Worm (Caenorhabditis elegans) whole organism, L2 larva: ENCODE measurements around the gene F54C9.3.

Experiments used
- C34F6.9 ChIP-seq: fragments of 150-350 bp; optimal IDR thresholded peaks from 2 replicates; lab custom pipeline; 2014; ENCODE audit warnings: missing biosample characterization, missing genetic modification characterization
- F13H6.1 ChIP-seq: sonication (generic microtip); optimal IDR thresholded peaks from 2 replicates; lab custom pipeline; 2016; ENCODE audit warnings: missing genetic modification characterization, missing compliant biosample characterization
- R02D3.7 ChIP-seq: fragments of 150-350 bp; optimal IDR thresholded peaks from 2 replicates; lab custom pipeline; 2014; ENCODE audit warnings: missing biosample characterization, missing genetic modification characterization
- Y55F3AM.14 ChIP-seq: fragments of 200-800 bp; sonication (Bioruptor generic); optimal IDR thresholded peaks from 2 replicates; lab custom pipeline; 2018; ENCODE audit warnings: mild to moderate bottlenecking, missing genetic modification characterization, missing compliant biosample characterization
- ZK546.5 ChIP-seq: sonication (generic microtip); optimal IDR thresholded peaks from 2 replicates; lab custom pipeline; 2017; ENCODE audit warnings: missing biosample characterization, missing genetic modification characterization
- aly-2 ChIP-seq: fragments of 150-350 bp; optimal IDR thresholded peaks from 2 replicates; lab custom pipeline; 2014; ENCODE audit warnings: missing biosample characterization, missing genetic modification characterization
- ama-1 ChIP-seq: fragments of 150-350 bp; optimal IDR thresholded peaks from 2 replicates; lab custom pipeline; 2018; ENCODE audit warnings: inconsistent platforms
- blmp-1 ChIP-seq: sonication (generic microtip); optimal IDR thresholded peaks from 2 replicates; lab custom pipeline; 2017; ENCODE audit warnings: missing genetic modification characterization, mild to moderate bottlenecking, missing compliant biosample characterization, antibody characterized with exemption, moderate library complexity; ENCODE audit not compliant: insufficient read depth
- ceh-16 ChIP-seq: fragments of 150-350 bp; optimal IDR thresholded peaks from 2 replicates; lab custom pipeline; 2014; ENCODE audit warnings: missing biosample characterization, missing genetic modification characterization
- crh-2 ChIP-seq: sonication (generic microtip); optimal IDR thresholded peaks from 2 replicates; lab custom pipeline; 2017; ENCODE audit warnings: missing biosample characterization, missing genetic modification characterization
- dmd-4 ChIP-seq: sonication (generic microtip); optimal IDR thresholded peaks from 2 replicates; lab custom pipeline; 2017; ENCODE audit warnings: missing biosample characterization, missing genetic modification characterization
- egl-27 ChIP-seq: sonication (generic microtip); optimal IDR thresholded peaks from 3 replicates; lab custom pipeline; 2017; ENCODE audit warnings: missing biosample characterization, missing genetic modification reagents, missing genetic modification characterization
- elt-1 ChIP-seq: fragments of 150-350 bp; optimal IDR thresholded peaks from 2 replicates; lab custom pipeline; 2014; ENCODE audit warnings: missing biosample characterization, missing genetic modification characterization
- fos-1 ChIP-seq: fragments of 150-350 bp; optimal IDR thresholded peaks from 2 replicates; lab custom pipeline; 2014; ENCODE audit warnings: missing biosample characterization, missing genetic modification characterization
- gmeb-1 ChIP-seq: fragments of 150-350 bp; optimal IDR thresholded peaks from 2 replicates; lab custom pipeline; 2014; ENCODE audit warnings: missing biosample characterization, missing genetic modification characterization
- lin-11 ChIP-seq: fragments of 150-350 bp; sonication (generic microtip); optimal IDR thresholded peaks from 2 replicates; lab custom pipeline; 2014; ENCODE audit warnings: missing biosample characterization, missing genetic modification characterization, inconsistent platforms, mixed read lengths
- lin-13 ChIP-seq: fragments of 150-350 bp; optimal IDR thresholded peaks from 2 replicates; lab custom pipeline; 2014; ENCODE audit warnings: missing biosample characterization, missing genetic modification reagents, missing genetic modification characterization
- lin-39 ChIP-seq: fragments of 150-350 bp; optimal IDR thresholded peaks from 2 replicates; lab custom pipeline; 2014; ENCODE audit warnings: missing biosample characterization, missing genetic modification reagents, missing genetic modification characterization
- lsy-2 ChIP-seq, 2 experiments: fragments of 150-350 bp in 1 of 2; sonication (generic microtip) in 1 of 2; optimal IDR thresholded peaks; 2 replicates each; lab custom pipeline; 2014 to 2017; ENCODE audit warnings: missing biosample characterization in 2 of 2, missing genetic modification characterization in 2 of 2
- mab-5 ChIP-seq: fragments of 150-350 bp; optimal IDR thresholded peaks from 2 replicates; lab custom pipeline; 2014; ENCODE audit warnings: missing biosample characterization, missing genetic modification characterization
- mbf-1 ChIP-seq: sonication (generic microtip); optimal IDR thresholded peaks from 2 replicates; lab custom pipeline; 2017; ENCODE audit warnings: missing biosample characterization, missing genetic modification characterization
- mdl-1 ChIP-seq, 2 experiments: fragments of 150-350 bp in 1 of 2; sonication (generic microtip) in 1 of 2; optimal IDR thresholded peaks; 2 replicates each; lab custom pipeline; 2017; ENCODE audit warnings: missing biosample characterization in 2 of 2, missing genetic modification characterization in 2 of 2
- nhr-10 ChIP-seq: sonication (generic microtip); optimal IDR thresholded peaks from 2 replicates; lab custom pipeline; 2017; ENCODE audit warnings: missing biosample characterization, missing genetic modification characterization
- nhr-11 ChIP-seq: fragments of 150-350 bp; optimal IDR thresholded peaks from 2 replicates; lab custom pipeline; 2014; ENCODE audit warnings: missing biosample characterization, missing genetic modification characterization
- nhr-12 ChIP-seq: fragments of 150-350 bp; optimal IDR thresholded peaks from 2 replicates; lab custom pipeline; 2014; ENCODE audit warnings: missing biosample characterization, missing genetic modification characterization
- nhr-21 ChIP-seq: fragments of 150-350 bp; optimal IDR thresholded peaks from 2 replicates; lab custom pipeline; 2014; ENCODE audit warnings: missing biosample characterization, missing genetic modification characterization
- nhr-237 ChIP-seq: fragments of 150-350 bp; optimal IDR thresholded peaks from 2 replicates; lab custom pipeline; 2014; ENCODE audit warnings: missing biosample characterization, missing genetic modification characterization
- nhr-25 ChIP-seq: fragments of 150-350 bp; sonication (generic microtip); optimal IDR thresholded peaks from 3 replicates; lab custom pipeline; 2014; ENCODE audit warnings: missing biosample characterization, missing genetic modification characterization
- nhr-6 ChIP-seq: fragments of 150-350 bp; optimal IDR thresholded peaks from 2 replicates; lab custom pipeline; 2014; ENCODE audit warnings: missing biosample characterization, missing genetic modification characterization
- nhr-77 ChIP-seq: fragments of 150-350 bp; optimal IDR thresholded peaks from 2 replicates; lab custom pipeline; 2014; ENCODE audit warnings: missing biosample characterization, missing genetic modification characterization
- peb-1 ChIP-seq: fragments of 150-350 bp; optimal IDR thresholded peaks from 2 replicates; lab custom pipeline; 2014; ENCODE audit warnings: missing biosample characterization, missing genetic modification characterization
- sem-4 ChIP-seq: fragments of 150-350 bp; optimal IDR thresholded peaks from 2 replicates; lab custom pipeline; 2014; ENCODE audit warnings: missing biosample characterization, missing genetic modification reagents, missing genetic modification characterization
- skn-1 ChIP-seq: sonication (generic microtip); optimal IDR thresholded peaks from 2 replicates; lab custom pipeline; 2017; ENCODE audit warnings: missing biosample characterization, missing genetic modification characterization
- sma-9 ChIP-seq, 2 experiments: fragments of 150-350 bp in 1 of 2; sonication (generic microtip) in 1 of 2; optimal IDR thresholded peaks; 2 replicates each; lab custom pipeline; 2014 to 2016; ENCODE audit warnings: missing genetic modification characterization in 2 of 2, mild to moderate bottlenecking in 1 of 2, missing biosample characterization in 1 of 2, missing compliant biosample characterization in 1 of 2, missing genetic modification reagents in 1 of 2, moderate library complexity in 1 of 2
- snpc-4 ChIP-seq: fragments of 150-350 bp; optimal IDR thresholded peaks from 2 replicates; lab custom pipeline; 2014; ENCODE audit warnings: missing biosample characterization, missing genetic modification characterization
- unc-55 ChIP-seq: fragments of 150-350 bp; sonication (generic microtip); optimal IDR thresholded peaks from 3 replicates; lab custom pipeline; 2014; ENCODE audit warnings: missing biosample characterization, missing genetic modification reagents, missing genetic modification characterization
- zag-1 ChIP-seq: fragments of 150-350 bp; optimal IDR thresholded peaks from 2 replicates; lab custom pipeline; 2014; ENCODE audit warnings: missing biosample characterization, missing genetic modification characterization
- ztf-1 ChIP-seq: fragments of 200-800 bp; sonication (Bioruptor generic); conservative IDR thresholded peaks from 2 replicates; pipeline ENCODE4 v1.3.6; 2022; ENCODE audit warnings: missing genetic modification characterization, missing compliant biosample characterization
- ztf-11 ChIP-seq: sonication (generic microtip); optimal IDR thresholded peaks from 2 replicates; lab custom pipeline; 2017; ENCODE audit warnings: missing biosample characterization, missing genetic modification characterization
- ztf-4 ChIP-seq: fragments of 150-350 bp; optimal IDR thresholded peaks from 2 replicates; lab custom pipeline; 2014; ENCODE audit warnings: missing biosample characterization, missing genetic modification characterization

The F54C9.3 gene

ce11 chrII:8600165-8600564, 33.5 kb upstream of the F54C9.3 start, which contains the start of gene pigg-1:
pigg-1 (minus strand) TSS chrII:8600265.
- no peak for TF ChIP-seq egl-27 (tag; lab: Kevin White, UChicago)
- no peak for TF ChIP-seq mdl-1 (tag; optimal IDR thresholded peaks at IDR 0.05; lab: Kevin White, UChicago)
- TF ChIP-seq lin-39 (tag; lab: Kevin White, UChicago) = no peak
- TF ChIP-seq blmp-1 (tag; lab: Kevin White, UChicago) = no peak
- no peak for TF ChIP-seq snpc-4
- no peak for TF ChIP-seq mab-5 (tag; lab: Kevin White, UChicago)
- TF ChIP-seq elt-1 (tag; lab: Kevin White, UChicago) = no peak
- no peak for TF ChIP-seq nhr-6
- TF ChIP-seq ZK546.5 (tag; lab: Kevin White, UChicago) = no peak
- TF ChIP-seq aly-2 (tag; lab: Kevin White, UChicago) = no peak
- TF ChIP-seq nhr-77 (tag; lab: Kevin White, UChicago) = no peak

ce11 chrII:8599214-8599613, 32.6 kb upstream of the F54C9.3 start, which contains the start of gene F28C6.5:
F28C6.5 (plus strand) TSS chrII:8599514.
- TF ChIP-seq ceh-16 (no peak), zag-1 (no peak), ztf-1 (GFP tag; lab: Robert Waterston, UW) (no peak), blmp-1 (tag; lab: Kevin White, UChicago) (no peak), fos-1 (tag; lab: Kevin White, UChicago) (no peak), skn-1 (tag; lab: Kevin White, UChicago) (no peak)

ce11 chrII:8593840-8594625, 27.4 kb upstream of the F54C9.3 start, which contains the start of gene aptf-3:
aptf-3 (plus strand) TSS chrII:8594190.
- TF ChIP-seq fos-1 (tag; lab: Kevin White, UChicago) = no peak
- no peak for TF ChIP-seq nhr-10 (tag; lab: Kevin White, UChicago)
- no peak for TF ChIP-seq ZK546.5 (tag; lab: Kevin White, UChicago)
- TF ChIP-seq nhr-11 = no peak
- no peak for TF ChIP-seq R02D3.7 (tag; lab: Kevin White, UChicago)
- no peak for TF ChIP-seq C34F6.9 (tag; lab: Kevin White, UChicago)
- TF ChIP-seq sem-4 (tag; lab: Kevin White, UChicago) = no peak
- no peak for TF ChIP-seq F13H6.1 (tag; lab: Kevin White, UChicago)
- TF ChIP-seq Y55F3AM.14 (GFP tag; lab: Kevin White, UChicago) = no peak
- no peak for TF ChIP-seq gmeb-1 (tag; lab: Kevin White, UChicago)
- no peak for TF ChIP-seq lin-11 (tag; lab: Kevin White, UChicago)
- no peak for TF ChIP-seq nhr-237 (tag; lab: Kevin White, UChicago)
- TF ChIP-seq peb-1 (tag; lab: Kevin White, UChicago) = no peak

ce11 chrII:8590684-8591083, 24.0 kb upstream of the F54C9.3 start, which contains the start of gene aptf-4:
aptf-4 (plus strand) TSS chrII:8590984.
- TF ChIP-seq dmd-4 (tag; lab: Kevin White, UChicago) (no peak), snpc-4 (no peak), mbf-1 (tag; lab: Kevin White, UChicago) (no peak), unc-55 (GFP tag; lab: Kevin White, UChicago) (peak; percentile 26)
- TF ChIP-seq, all 48 proteins: peak for 1

- TF ChIP-seq sma-9 (GFP tag; optimal IDR thresholded peaks at IDR 0.05; lab: Kevin White, UChicago) = peak; percentile 38
- no peak for TF ChIP-seq sma-9 (tag; optimal IDR thresholded peaks at IDR 0.05; lab: Kevin White, UChicago)
- no peak for TF ChIP-seq ama-1
- peak; percentile 35 for TF ChIP-seq crh-2 (tag; lab: Kevin White, UChicago)
- no peak for TF ChIP-seq peb-1 (tag; lab: Kevin White, UChicago)
- no peak for TF ChIP-seq ztf-4 (tag; lab: Kevin White, UChicago)
- TF ChIP-seq nhr-6 = no peak
- TF ChIP-seq mab-5 (tag; lab: Kevin White, UChicago) = no peak
- no peak for TF ChIP-seq ZK546.5 (tag; lab: Kevin White, UChicago)
- TF ChIP-seq nhr-25 = no peak
- no peak for TF ChIP-seq fos-1 (tag; lab: Kevin White, UChicago)
- TF ChIP-seq nhr-12 = no peak
- TF ChIP-seq nhr-21 = no peak
- no peak for TF ChIP-seq Y55F3AM.14 (GFP tag; lab: Kevin White, UChicago)
- TF ChIP-seq ztf-11 = no peak
- TF ChIP-seq C34F6.9 (tag; lab: Kevin White, UChicago) = peak; percentile 49
- no peak for TF ChIP-seq R02D3.7 (tag; lab: Kevin White, UChicago)
- TF ChIP-seq F13H6.1 (tag; lab: Kevin White, UChicago) = no peak
- no peak for TF ChIP-seq lin-13
- peak; percentile 40 for TF ChIP-seq zag-1
- TF ChIP-seq skn-1 (tag; lab: Kevin White, UChicago) = no peak
- no peak for TF ChIP-seq lin-11 (tag; lab: Kevin White, UChicago)
- TF ChIP-seq unc-55 (GFP tag; lab: Kevin White, UChicago) = peak; percentile 17
- no peak for TF ChIP-seq nhr-11
- TF ChIP-seq blmp-1 (tag; lab: Kevin White, UChicago) = no peak
- TF ChIP-seq nhr-77 (tag; lab: Kevin White, UChicago) = no peak
- TF ChIP-seq lsy-2 (tag; optimal IDR thresholded peaks at IDR 0.05; lab: Kevin White, UChicago) = peak in 1 of 2 experiments; percentile 39
- no peak for TF ChIP-seq gmeb-1 (tag; lab: Kevin White, UChicago)
- no peak for TF ChIP-seq elt-1 (tag; lab: Kevin White, UChicago)
- TF ChIP-seq snpc-4 = no peak
- TF ChIP-seq nhr-10 (tag; lab: Kevin White, UChicago) = no peak
Measured at ce11 chrII:8589227-8589626, 22.6 kb upstream of the F54C9.3 start.
